Worm (Caenorhabditis elegans) whole organism, early embryonic: ENCODE measurements around the gene F26G1.2.

ENCODE experiments used
- B0310.2 ChIP-seq: sonication (generic microtip); optimal IDR thresholded peaks from 2 replicates; lab custom pipeline; 2016; ENCODE audit warnings: mild to moderate bottlenecking, missing genetic modification characterization, missing compliant biosample characterization
- aly-1 ChIP-seq: sonication (generic microtip); optimal IDR thresholded peaks from 2 replicates; lab custom pipeline; 2016; ENCODE audit warnings: missing genetic modification characterization, missing compliant biosample characterization
- ama-1 ChIP-seq: fragments of 150-350 bp; optimal IDR thresholded peaks from 2 replicates; lab custom pipeline; 2014
- flt-1 ChIP-seq: fragments of 200-800 bp; sonication (Bioruptor generic); IDR thresholded peaks from 2 replicates; pipeline ENCODE4 v1.3.6; 2022; ENCODE audit warnings: missing genetic modification characterization, missing compliant biosample characterization
- scrt-1 ChIP-seq: fragments of 200-800 bp; sonication (Bioruptor generic); IDR thresholded peaks from 2 replicates; pipeline ENCODE4 v1.3.6; 2022; ENCODE audit warnings: missing genetic modification characterization, missing compliant biosample characterization
- tbx-37 ChIP-seq: fragments of 200-800 bp; sonication (Bioruptor generic); conservative IDR thresholded peaks from 2 replicates; pipeline ENCODE4 v1.3.6; 2022; ENCODE audit warnings: missing genetic modification reagents, missing genetic modification characterization, missing compliant biosample characterization
- tra-4 ChIP-seq: sonication (generic microtip); optimal IDR thresholded peaks from 2 replicates; lab custom pipeline; 2017; ENCODE audit warnings: missing genetic modification characterization, missing compliant biosample characterization

- no peak for TF ChIP-seq tbx-37
- TF ChIP-seq ama-1 (lab: Kevin White, UChicago) = no peak
- TF ChIP-seq flt-1 (GFP tag; lab: Robert Waterston, UW) = no peak
- no peak for TF ChIP-seq aly-1 (tag; lab: Kevin White, UChicago)
- TF ChIP-seq tra-4 = no peak
- no peak for TF ChIP-seq B0310.2 (tag; lab: Kevin White, UChicago)
- TF ChIP-seq scrt-1 (GFP tag; lab: Robert Waterston, UW) = no peak
Measured at ce11 chrII:4736585-4736984, 26.3 kb upstream of the F26G1.2 start.
